Worm (Caenorhabditis elegans) whole organism, young adult: ENCODE measurements around the gene F23A7.5.

Experiments
- F37B4.10 ChIP-seq: fragments of 200-800 bp; sonication (Bioruptor generic); IDR thresholded peaks from 2 replicates; pipeline ENCODE4 v1.3.6; 2022; ENCODE audit warnings: missing genetic modification characterization, missing compliant biosample characterization
- ZK185.1 ChIP-seq: sonication (generic microtip); optimal IDR thresholded peaks from 2 replicates; lab custom pipeline; 2016; ENCODE audit warnings: mild to moderate bottlenecking, missing genetic modification characterization, missing compliant biosample characterization; ENCODE audit not compliant: poor library complexity, severe bottlenecking
- ama-1 ChIP-seq, 3 experiments: fragments of 150-350 bp in 1 of 3; sonication (generic microtip) in 2 of 3; optimal IDR thresholded peaks; 2 replicates each; lab custom pipeline; 2014 to 2018; ENCODE audit warnings: missing biosample characterization in 2 of 3, missing genetic modification characterization in 2 of 3, missing genetic modification reagents in 2 of 3
- atf-7 ChIP-seq: sonication (generic microtip); optimal IDR thresholded peaks from 2 replicates; lab custom pipeline; 2017; ENCODE audit warnings: mild to moderate bottlenecking, missing genetic modification characterization, missing compliant biosample characterization
- attf-3 ChIP-seq: fragments of 200-800 bp; sonication (Bioruptor generic); conservative IDR thresholded peaks from 2 replicates; pipeline ENCODE4 v1.3.6; 2022; ENCODE audit warnings: missing genetic modification reagents, missing genetic modification characterization, missing compliant biosample characterization
- die-1 ChIP-seq: sonication (generic microtip); optimal IDR thresholded peaks from 2 replicates; lab custom pipeline; 2016; ENCODE audit warnings: missing genotype, mild to moderate bottlenecking, missing genetic modification characterization, missing compliant biosample characterization
- ekl-4 ChIP-seq: fragments of 200-800 bp; sonication (Bioruptor generic); IDR thresholded peaks from 2 replicates; pipeline ENCODE4 v1.3.6; 2022; ENCODE audit warnings: missing genetic modification reagents, missing genetic modification characterization, missing compliant biosample characterization
- lsl-1 ChIP-seq: fragments of 200-800 bp; sonication (Bioruptor generic); optimal IDR thresholded peaks from 2 replicates; lab custom pipeline; 2018; ENCODE audit warnings: mild to moderate bottlenecking, missing genetic modification characterization, moderate library complexity, missing compliant biosample characterization
- nhr-90 ChIP-seq: sonication (generic microtip); optimal IDR thresholded peaks from 2 replicates; lab custom pipeline; 2016; ENCODE audit warnings: missing genotype, mild to moderate bottlenecking, missing genetic modification characterization, missing compliant biosample characterization
- pha-4 ChIP-seq: fragments of 150-350 bp; sonication (generic microtip); optimal IDR thresholded peaks from 2 replicates; lab custom pipeline; 2014; ENCODE audit warnings: missing biosample characterization, missing genetic modification reagents, missing genetic modification characterization
- rec-8 ChIP-seq, 2 experiments: sonication (generic microtip); optimal IDR thresholded peaks; 2 replicates each; lab custom pipeline; 2016; ENCODE audit warnings: mild to moderate bottlenecking in 2 of 2, missing genetic modification characterization in 2 of 2, missing genetic modification reagents in 2 of 2, missing genotype in 2 of 2, missing biosample characterization in 1 of 2, missing compliant biosample characterization in 1 of 2, moderate library complexity in 1 of 2
- ztf-26 ChIP-seq: sonication (generic microtip); optimal IDR thresholded peaks from 2 replicates; lab custom pipeline; 2017; ENCODE audit warnings: missing genetic modification characterization, missing compliant biosample characterization
- ztf-6 ChIP-seq: fragments of 200-800 bp; sonication (Bioruptor generic); IDR thresholded peaks from 2 replicates; pipeline ENCODE4 v1.3.6; 2022; ENCODE audit warnings: missing genetic modification reagents, missing genetic modification characterization, missing compliant biosample characterization

ce11 chrX:16210518-16210917 is 18.2 kb upstream of the F23A7.5 start, which contains the start of gene R11.4:
- TF ChIP-seq attf-3 (GFP tag; lab: Robert Waterston, UW), result no peak
- TF ChIP-seq die-1, result no peak
- TF ChIP-seq nhr-90 (tag; lab: Kevin White, UChicago), result no peak
- no peak for TF ChIP-seq ztf-26 (tag; lab: Kevin White, UChicago)
- TF ChIP-seq ekl-4 (GFP tag; lab: Robert Waterston, UW), result no peak
- TF ChIP-seq atf-7 (tag; lab: Kevin White, UChicago), result no peak
- TF ChIP-seq ztf-6, result no peak
- TF ChIP-seq F37B4.10, result no peak
- no peak for TF ChIP-seq pha-4 (tag; lab: Kevin White, UChicago)
- no peak for TF ChIP-seq ama-1 (optimal IDR thresholded peaks at IDR 0.05; lab: Kevin White, UChicago)
- no peak for TF ChIP-seq ama-1 (GFP tag; optimal IDR thresholded peaks at IDR 0.05; lab: Kevin White, UChicago)
- no peak for TF ChIP-seq rec-8 (tag; optimal IDR thresholded peaks at IDR 0.05; lab: Kevin White, UChicago)
- TF ChIP-seq lsl-1 (GFP tag; lab: Kevin White, UChicago), result no peak
- TF ChIP-seq ZK185.1, result no peak
